Worm (Caenorhabditis elegans) whole organism, L1 larva: Measurements from ENCODE around the gene R160.2.

Experiments used
- C16A3.4 ChIP-seq: fragments of 150-350 bp; optimal IDR thresholded peaks from 2 replicates; lab custom pipeline; 2014; ENCODE audit warnings: missing biosample characterization, missing genetic modification characterization
- blmp-1 ChIP-seq: fragments of 150-350 bp; optimal IDR thresholded peaks from 2 replicates; lab custom pipeline; 2014; ENCODE audit warnings: missing biosample characterization, missing genetic modification characterization
- ceh-8 ChIP-seq: fragments of 200-800 bp; sonication (Bioruptor generic); optimal IDR thresholded peaks from 2 replicates; lab custom pipeline; 2018; ENCODE audit warnings: mild to moderate bottlenecking, missing genetic modification characterization, moderate library complexity, missing compliant biosample characterization
- dsc-1 ChIP-seq: sonication (generic microtip); optimal IDR thresholded peaks from 2 replicates; lab custom pipeline; 2016; ENCODE audit warnings: mild to moderate bottlenecking, missing genetic modification characterization, missing compliant biosample characterization
- efl-1 ChIP-seq, 4 experiments: fragments of 150-350 bp; optimal IDR thresholded peaks in 3 of 4; peaks in 1 of 4; 1 replicate in 1 of 4; 2 replicates in 3 of 4; lab custom pipeline; 2014; ENCODE audit warnings: missing biosample characterization in 2 of 4, missing genetic modification characterization in 2 of 4, missing genetic modification reagents in 2 of 4
- egl-13 ChIP-seq: sonication (generic microtip); optimal IDR thresholded peaks from 2 replicates; lab custom pipeline; 2016; ENCODE audit warnings: missing genotype, missing genetic modification reagents, missing genetic modification characterization, missing compliant biosample characterization
- egl-27 ChIP-seq, 2 experiments: fragments of 150-350 bp in 1 of 2; sonication (generic microtip); optimal IDR thresholded peaks; 3 replicates each; lab custom pipeline; 2017 to 2018; ENCODE audit warnings: missing biosample characterization in 2 of 2, missing genetic modification characterization in 2 of 2, missing genetic modification reagents in 2 of 2
- elt-3 ChIP-seq, 6 experiments: fragments of 150-350 bp in 1 of 6; sonication (generic microtip); optimal IDR thresholded peaks; 2 replicates each; lab custom pipeline; 2017 to 2018; ENCODE audit warnings: missing biosample characterization in 6 of 6, missing genetic modification characterization in 6 of 6, inconsistent platforms in 1 of 6
- grh-1 ChIP-seq: fragments of 200-800 bp; sonication (Bioruptor generic); IDR thresholded peaks from 2 replicates; pipeline ENCODE4 v1.3.6; 2022; ENCODE audit warnings: missing genetic modification reagents, missing genetic modification characterization, missing compliant biosample characterization
- hlh-17 ChIP-seq: fragments of 200-800 bp; sonication (Bioruptor generic); optimal IDR thresholded peaks from 2 replicates; lab custom pipeline; 2018; ENCODE audit warnings: missing genetic modification characterization, mild to moderate bottlenecking, missing compliant biosample characterization, moderate library complexity, borderline replicate concordance
- irx-1 ChIP-seq: sonication (generic microtip); optimal IDR thresholded peaks from 2 replicates; lab custom pipeline; 2016; ENCODE audit warnings: missing genetic modification characterization, missing compliant biosample characterization
- lin-13 ChIP-seq: fragments of 150-350 bp; optimal IDR thresholded peaks from 2 replicates; lab custom pipeline; 2014; ENCODE audit warnings: missing biosample characterization, missing genetic modification reagents, missing genetic modification characterization
- lin-14 ChIP-seq: fragments of 200-800 bp; sonication (Bioruptor generic); optimal IDR thresholded peaks from 2 replicates; lab custom pipeline; 2018; ENCODE audit warnings: mild to moderate bottlenecking, missing genetic modification characterization, moderate library complexity, missing compliant biosample characterization
- lin-35 ChIP-seq, 2 experiments: fragments of 150-350 bp; optimal IDR thresholded peaks; 2 replicates each; lab custom pipeline; 2014; ENCODE audit warnings: missing biosample characterization in 2 of 2, missing genetic modification characterization in 2 of 2, missing genetic modification reagents in 2 of 2
- lir-3 ChIP-seq: sonication (generic microtip); optimal IDR thresholded peaks from 2 replicates; lab custom pipeline; 2016; ENCODE audit warnings: mild to moderate bottlenecking, missing genetic modification characterization, moderate library complexity, missing compliant biosample characterization; ENCODE audit not compliant: poor library complexity
- mdl-1 ChIP-seq, 2 experiments: fragments of 150-350 bp; optimal IDR thresholded peaks; 2 replicates each; lab custom pipeline; 2014 to 2017; ENCODE audit warnings: missing biosample characterization in 2 of 2, missing genetic modification characterization in 2 of 2, inconsistent platforms in 1 of 2
- mef-2 ChIP-seq: fragments of 150-350 bp; optimal IDR thresholded peaks from 2 replicates; lab custom pipeline; 2014; ENCODE audit warnings: missing biosample characterization, missing genetic modification characterization
- mep-1 ChIP-seq: fragments of 150-350 bp; optimal IDR thresholded peaks from 2 replicates; lab custom pipeline; 2014; ENCODE audit warnings: missing biosample characterization, missing genetic modification characterization
- nhr-11 ChIP-seq: fragments of 150-350 bp; optimal IDR thresholded peaks from 2 replicates; lab custom pipeline; 2014; ENCODE audit warnings: missing biosample characterization, missing genetic modification characterization
- nhr-20 ChIP-seq: sonication (generic microtip); optimal IDR thresholded peaks from 2 replicates; lab custom pipeline; 2016; ENCODE audit warnings: mild to moderate bottlenecking, missing genetic modification characterization, missing compliant biosample characterization
- nhr-237 ChIP-seq: fragments of 150-350 bp; optimal IDR thresholded peaks from 2 replicates; lab custom pipeline; 2014; ENCODE audit warnings: missing biosample characterization, missing genetic modification characterization
- nhr-47 ChIP-seq: sonication (generic microtip); optimal IDR thresholded peaks from 2 replicates; lab custom pipeline; 2016; ENCODE audit warnings: mild to moderate bottlenecking, missing genetic modification characterization, moderate library complexity, missing compliant biosample characterization
- nhr-71 ChIP-seq: sonication (generic microtip); optimal IDR thresholded peaks from 2 replicates; lab custom pipeline; 2016; ENCODE audit warnings: mild to moderate bottlenecking, missing genetic modification characterization, moderate library complexity, missing compliant biosample characterization
- nhr-76 ChIP-seq: sonication (generic microtip); optimal IDR thresholded peaks from 2 replicates; lab custom pipeline; 2017; ENCODE audit warnings: missing biosample characterization, missing genetic modification characterization
- nhr-84 ChIP-seq: sonication (generic microtip); optimal IDR thresholded peaks from 2 replicates; lab custom pipeline; 2017; ENCODE audit warnings: missing biosample characterization, missing genetic modification characterization
- nhr-85 ChIP-seq: sonication (generic microtip); peaks from one replicate; lab custom pipeline; 2016; ENCODE audit warnings: missing genetic modification characterization, inconsistent platforms, missing compliant biosample characterization
- skn-1 ChIP-seq: fragments of 150-350 bp; optimal IDR thresholded peaks from 2 replicates; lab custom pipeline; 2014; ENCODE audit warnings: missing biosample characterization, missing genetic modification characterization
- snpc-4 ChIP-seq: fragments of 150-350 bp; optimal IDR thresholded peaks from 2 replicates; lab custom pipeline; 2014; ENCODE audit warnings: missing biosample characterization, missing genetic modification characterization
- snu-23 ChIP-seq: sonication (generic microtip); optimal IDR thresholded peaks from 2 replicates; lab custom pipeline; 2016; ENCODE audit warnings: missing genetic modification characterization, missing compliant biosample characterization
- sptf-1 ChIP-seq: fragments of 150-350 bp; optimal IDR thresholded peaks from 2 replicates; lab custom pipeline; 2014; ENCODE audit warnings: missing biosample characterization, missing genetic modification characterization
- unc-130 ChIP-seq: fragments of 150-350 bp; optimal IDR thresholded peaks from 2 replicates; lab custom pipeline; 2017; ENCODE audit warnings: missing biosample characterization, missing genetic modification characterization, inconsistent platforms
- unc-30 ChIP-seq: sonication (generic microtip); optimal IDR thresholded peaks from 2 replicates; lab custom pipeline; 2017; ENCODE audit warnings: missing biosample characterization, missing genetic modification characterization
- unc-62 ChIP-seq: fragments of 150-350 bp; optimal IDR thresholded peaks from 2 replicates; lab custom pipeline; 2014; ENCODE audit warnings: missing biosample characterization, missing genetic modification reagents, missing genetic modification characterization
- zag-1 ChIP-seq: fragments of 150-350 bp; optimal IDR thresholded peaks from 2 replicates; lab custom pipeline; 2014; ENCODE audit warnings: missing biosample characterization, missing genetic modification characterization
- zip-4 ChIP-seq: fragments of 200-800 bp; sonication (Bioruptor generic); optimal IDR thresholded peaks from 2 replicates; lab custom pipeline; 2018; ENCODE audit warnings: mild to moderate bottlenecking, missing genetic modification characterization, moderate library complexity, missing compliant biosample characterization
- ztf-11 ChIP-seq, 2 experiments: sonication (generic microtip); optimal IDR thresholded peaks; 2 replicates each; lab custom pipeline; 2016 to 2017; ENCODE audit warnings: missing genetic modification characterization in 2 of 2, missing biosample characterization in 1 of 2, missing compliant biosample characterization in 1 of 2

R160.2 gene

DNA sequence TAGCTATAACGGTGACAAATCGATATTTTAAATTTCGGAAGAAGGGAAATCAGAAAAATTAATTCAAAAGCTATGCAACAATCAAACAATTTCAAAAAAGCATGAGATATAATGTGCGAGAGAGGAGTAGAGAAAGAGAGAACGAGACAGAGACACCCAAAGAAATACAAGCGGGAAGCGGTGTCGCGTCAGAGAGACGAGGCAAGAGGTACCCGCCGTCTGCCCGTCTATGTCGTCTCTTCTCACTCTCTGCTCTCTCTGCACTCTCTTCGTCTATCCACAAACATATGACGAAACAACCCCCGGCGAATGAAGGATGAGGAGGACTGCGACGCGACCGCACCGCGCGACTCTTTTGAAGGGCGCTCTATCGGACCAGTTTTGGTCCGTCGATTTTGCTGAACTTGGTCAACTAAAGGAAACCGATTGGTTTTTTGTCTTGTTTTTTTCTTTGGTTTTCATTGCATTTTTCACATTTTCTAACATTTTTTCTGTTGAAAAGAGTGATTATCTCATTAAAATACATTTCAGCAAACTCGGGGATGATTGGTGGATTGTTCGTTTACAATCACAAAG lies 12.2 kb upstream of the R160.2 start, which contains the start of gene dpy-23 (continued):
- TF ChIP-seq unc-62 (GFP tag; lab: Kevin White, UChicago) (no peak), zip-4 (GFP tag; lab: Kevin White, UChicago) (peak; percentile 75), nhr-20 (tag; lab: Kevin White, UChicago) (peak; percentile 96), sptf-1 (tag; lab: Kevin White, UChicago) (no peak), snpc-4 (tag; lab: Kevin White, UChicago) (peak; percentile 40), mdl-1 (tag; optimal IDR thresholded peaks at IDR 0.05; lab: Kevin White, UChicago) (peak in 1 of 2 experiments; percentile 86), nhr-11 (tag; lab: Kevin White, UChicago) (peak; percentile 87), grh-1 (GFP tag; lab: Robert Waterston, UW) (peak; percentile 89), ztf-11 (tag; optimal IDR thresholded peaks at IDR 0.05; lab: Kevin White, UChicago) (peak in 1 of 2 experiments; percentile 77), egl-13 (peak; percentile 85), lin-14 (GFP tag; lab: Kevin White, UChicago) (peak; percentile 99), nhr-237 (tag; lab: Kevin White, UChicago) (peak; percentile 92), hlh-17 (GFP tag; lab: Kevin White, UChicago) (no peak)

DNA sequence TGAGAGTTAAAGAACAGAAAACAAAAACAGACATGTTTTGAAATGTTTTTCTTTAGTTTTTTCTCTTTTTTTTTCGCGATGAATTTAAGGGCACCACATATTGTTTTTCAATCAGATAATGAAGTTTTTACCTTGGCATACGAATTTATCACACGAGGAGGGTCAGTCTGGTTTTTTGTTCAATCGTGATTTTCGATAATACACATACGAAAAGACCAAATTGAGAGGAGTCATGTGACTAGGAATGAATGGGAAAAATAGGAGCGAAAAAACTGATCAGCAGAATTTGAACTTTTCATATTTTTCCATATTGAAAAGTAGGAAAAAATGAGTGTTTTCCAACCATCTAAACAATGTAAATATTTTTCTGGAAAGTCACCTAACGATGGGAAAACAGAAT lies 9.8 kb upstream of the R160.2 start:
- TF ChIP-seq blmp-1 (tag; lab: Kevin White, UChicago) (peak; percentile 4), egl-27 (tag; optimal IDR thresholded peaks at IDR 0.05; lab: Kevin White, UChicago) (no peak), nhr-71 (tag; lab: Kevin White, UChicago) (peak; percentile 51), snu-23 (peak; percentile 54), lir-3 (tag; lab: Kevin White, UChicago) (no peak), lin-35 (GFP tag; optimal IDR thresholded peaks at IDR 0.05; lab: Kevin White, UChicago) (peak in 1 of 2 experiments; percentile 51), elt-3 (tag; optimal IDR thresholded peaks at IDR 0.05; lab: Kevin White, UChicago) (peak in 1 of 6 experiments; percentile 13), efl-1 (optimal IDR thresholded peaks at IDR 0.05; lab: Kevin White, UChicago) (no peak), efl-1 (GFP tag; optimal IDR thresholded peaks at IDR 0.05 in 1 of 2; lab: Kevin White, UChicago) (no peak), unc-130 (tag; lab: Kevin White, UChicago) (peak; percentile 8), nhr-47 (tag; lab: Kevin White, UChicago) (peak; percentile 3), mep-1 (tag; lab: Kevin White, UChicago) (peak; percentile 21), C16A3.4 (peak; percentile 1), irx-1 (no peak), nhr-20 (tag; lab: Kevin White, UChicago) (peak; percentile 61), lin-14 (GFP tag; lab: Kevin White, UChicago) (peak; percentile 59), skn-1 (tag; lab: Kevin White, UChicago) (no peak), nhr-85 (tag; lab: Kevin White, UChicago) (peak; percentile 76)

DNA sequence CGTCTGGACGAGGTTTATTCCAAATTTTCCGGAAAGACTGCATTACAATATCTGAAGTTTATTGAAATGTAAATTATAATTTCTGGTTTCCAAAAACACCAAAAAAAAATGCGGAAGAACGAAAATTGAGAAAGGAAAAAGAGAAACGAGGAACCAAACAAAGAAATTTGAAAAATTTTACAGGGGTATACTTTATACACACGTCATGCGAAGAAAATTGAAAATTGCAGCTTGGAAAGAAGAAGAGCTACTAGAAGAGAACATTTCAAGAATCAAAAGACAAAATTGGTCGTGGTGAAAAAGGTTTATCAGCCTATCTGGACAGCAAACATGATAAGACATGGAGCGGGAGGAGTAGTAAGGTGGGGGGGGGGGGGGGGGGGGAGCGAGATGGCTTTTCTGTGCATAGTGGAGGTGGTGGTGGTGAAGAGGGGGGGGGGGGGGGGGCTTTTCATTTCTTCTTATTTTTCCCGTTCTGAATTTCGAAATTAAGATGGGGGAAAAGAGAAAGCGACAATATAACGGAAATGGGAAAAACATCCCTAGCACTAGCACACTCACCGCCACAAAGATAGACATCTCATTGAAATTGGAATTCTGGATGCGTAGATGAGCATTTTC lies 6.7 kb upstream of the R160.2 start, which contains the start of gene lst-2:
TSS of gene lst-2 (minus strand) at position 51 of the 621 bp plus-strand sequence.
- TF ChIP-seq nhr-85 (tag; lab: Kevin White, UChicago) (peak; percentile 32), ceh-8 (GFP tag; lab: Kevin White, UChicago) (peak; percentile 40), nhr-76 (no peak), lin-13 (GFP tag; lab: Kevin White, UChicago) (no peak)

DNA sequence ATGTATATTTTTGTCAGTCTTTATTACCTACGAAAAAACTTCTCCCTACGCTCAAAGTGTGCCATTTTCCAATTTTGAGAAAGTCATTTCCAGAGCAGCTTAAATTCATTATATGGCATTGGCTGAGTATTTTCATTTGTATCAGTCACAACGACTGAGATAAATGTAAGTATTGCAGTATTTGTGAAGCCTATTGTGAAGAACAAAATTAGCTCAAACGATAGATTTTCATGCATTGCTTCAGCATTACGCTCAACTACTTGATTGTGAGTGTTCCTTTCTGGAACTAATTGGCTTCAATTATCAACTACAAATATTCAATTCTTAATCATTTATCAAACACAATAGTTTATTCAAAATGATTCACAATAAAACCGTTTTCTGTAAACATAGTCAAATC lies 988 bp upstream of the R160.2 start, which contains the start of gene R160.12:
TSS of gene R160.12 (minus strand) at position 101 of the 400 bp plus-strand sequence.
- TF ChIP-seq zag-1 (no peak), ceh-8 (GFP tag; lab: Kevin White, UChicago) (no peak), nhr-84 (tag; lab: Kevin White, UChicago) (no peak), nhr-85 (tag; lab: Kevin White, UChicago) (no peak), mef-2 (tag; lab: Kevin White, UChicago) (no peak), unc-30 (tag; lab: Kevin White, UChicago) (no peak), elt-3 (tag; optimal IDR thresholded peaks at IDR 0.05; lab: Kevin White, UChicago) (no peak), dsc-1 (tag; lab: Kevin White, UChicago) (no peak), nhr-11 (tag; lab: Kevin White, UChicago) (no peak)
